Fruit fly (Drosophila melanogaster): ENCODE measurements around the gene Mkrn1.
A peak's percentile ranks its signal among the peaks of the same experiment; 100 is the strongest.

Mkrn1 gene

dm6 chr3L:21574296-21574745 is 40.8 kb upstream of the Mkrn1 start (continued):
- TF ChIP-seq Ssrp (tag; optimal IDR thresholded peaks at IDR 0.05) = no peak
- TF ChIP-seq CG13287 (GFP tag; IDR thresholded peaks at IDR 0.05; ENCODE audit: partially characterized antibody) = peak; percentile 19; the same call in 1 of the 2 replicates
- TF ChIP-seq E2f2 (GFP tag; IDR thresholded peaks at IDR 0.05) = peak; percentile 44
- peak; percentile 28; the same call in 1 of the 3 replicates for TF ChIP-seq Opbp (GFP tag; IDR thresholded peaks at IDR 0.05; ENCODE audit: partially characterized antibody)
- no peak for TF ChIP-seq CG4424 (GFP tag; optimal IDR thresholded peaks at IDR 0.05)
- peak; percentile 18 for TF ChIP-seq HmgZ (tag; optimal IDR thresholded peaks at IDR 0.05)
- peak; percentile 49 for TF ChIP-seq D19B (GFP tag; optimal IDR thresholded peaks at IDR 0.05)
- peak; percentile 13 for TF ChIP-seq Dp (GFP tag; optimal IDR thresholded peaks at IDR 0.05)
- 0 out of 2 replicates have a peak, but pooled peaks have one; percentile 7 for TF ChIP-seq chm (GFP tag; IDR thresholded peaks at IDR 0.05)
- TF ChIP-seq dpn (GFP tag; optimal IDR thresholded peaks at IDR 0.05) = peak in 1 of 2 experiments; percentile 21
- TF ChIP-seq CG9797 (GFP tag; optimal IDR thresholded peaks at IDR 0.05) = peak; percentile 72
- peak; percentile 19; the same call in 1 of the 4 replicates for TF ChIP-seq Dll (GFP tag; IDR thresholded peaks at IDR 0.05; ENCODE audit: partially characterized antibody)
- peak; percentile 86 for TF ChIP-seq CG4617 (GFP tag; optimal IDR thresholded peaks at IDR 0.05; ENCODE audit: borderline replicate concordance)
- no peak for TF ChIP-seq Jarid2 (GFP tag; optimal IDR thresholded peaks at IDR 0.05)
- no peak for TF ChIP-seq sc (optimal IDR thresholded peaks at IDR 0.05)
- TF ChIP-seq sc (GFP tag; optimal IDR thresholded peaks at IDR 0.05) = no peak
- TF ChIP-seq CG3995 (GFP tag; optimal IDR thresholded peaks at IDR 0.05) = peak; percentile 13
- TF ChIP-seq CG30020 (tag; optimal IDR thresholded peaks at IDR 0.05) = peak; percentile 53
- TF ChIP-seq MESR4 (GFP tag; optimal IDR thresholded peaks at IDR 0.05) = peak; percentile 85
- peak; percentile 8 for TF ChIP-seq lilli (GFP tag; optimal IDR thresholded peaks at IDR 0.05)
- peak; percentile 22 for TF ChIP-seq D19A (tag; optimal IDR thresholded peaks at IDR 0.05)
- TF ChIP-seq MBD-R2 (GFP tag; IDR thresholded peaks at IDR 0.05) = peak; percentile 86
- no peak for TF ChIP-seq dmrt11E (tag; optimal IDR thresholded peaks at IDR 0.05)
- TF ChIP-seq pzg (GFP tag; optimal IDR thresholded peaks at IDR 0.05) = peak; percentile 49
- TF ChIP-seq HmgD (GFP tag; optimal IDR thresholded peaks at IDR 0.05) = peak; percentile 45
- TF ChIP-seq nerfin-2 (GFP tag; IDR thresholded peaks at IDR 0.05; ENCODE audit: partially characterized antibody) = no peak
- peak; percentile 37 for TF ChIP-seq mam (GFP tag; optimal IDR thresholded peaks at IDR 0.05)
- TF ChIP-seq stwl (tag; optimal IDR thresholded peaks at IDR 0.05) = peak; percentile 58
- no peak for TF ChIP-seq CG4730 (GFP tag; IDR thresholded peaks at IDR 0.05)
- TF ChIP-seq CG12391 (tag; optimal IDR thresholded peaks at IDR 0.05) = no peak
- TF ChIP-seq CG18599 (GFP tag; optimal IDR thresholded peaks at IDR 0.05) = no peak
- TF ChIP-seq chinmo (GFP tag; IDR thresholded peaks at IDR 0.05; ENCODE audit: partially characterized antibody) = no peak
- peak; percentile 91 for TF ChIP-seq Sry-β (GFP tag; optimal IDR thresholded peaks at IDR 0.05)
- 0 out of 3 replicates have a peak, but pooled peaks have one; percentile 35 for TF ChIP-seq CG2199 (GFP tag; IDR thresholded peaks at IDR 0.05)
- no peak for TF ChIP-seq sisA (GFP tag; IDR thresholded peaks at IDR 0.05)
- TF ChIP-seq BEAF-32 (GFP tag; optimal IDR thresholded peaks at IDR 0.05) = peak; percentile 22
- TF ChIP-seq CG14014 (GFP tag; IDR thresholded peaks at IDR 0.05) = no peak
- TF ChIP-seq row (GFP tag; IDR thresholded peaks at IDR 0.05) = peak; percentile 83
- TF ChIP-seq CG4360 (GFP tag; IDR thresholded peaks at IDR 0.05) = peak; percentile 37; the same call in 1 of the 2 replicates
- TF ChIP-seq CG1603 (tag; optimal IDR thresholded peaks at IDR 0.05) = peak; percentile 26
- TF ChIP-seq CG2116 (GFP tag; optimal IDR thresholded peaks at IDR 0.05) = peak; percentile 2
- TF ChIP-seq Awh (GFP tag; IDR thresholded peaks at IDR 0.05) = no peak

Data from whole organism, embryonic.